Worm (Caenorhabditis elegans): ENCODE measurements around the gene F10C1.23.

F10C1.23 gene

DNA sequence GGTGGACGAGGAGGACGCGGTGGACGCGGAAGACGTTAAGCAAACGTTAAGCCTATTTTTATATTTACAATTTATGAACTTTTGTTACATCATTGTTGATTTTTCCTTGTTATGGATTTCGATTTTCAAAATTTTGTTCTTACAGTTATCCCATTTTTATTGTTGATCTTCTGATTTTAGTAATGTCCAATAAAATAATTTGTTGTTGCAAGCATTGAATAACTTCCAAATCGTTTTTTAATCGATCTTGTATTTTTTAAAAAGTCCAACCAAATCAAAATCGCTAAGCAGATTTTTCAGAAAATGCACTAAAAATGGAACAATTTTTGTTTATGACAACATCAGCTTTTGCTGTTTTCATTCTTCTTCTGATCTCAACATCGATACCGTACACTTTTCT is 40.0 kb upstream of the F10C1.23 start, which contains the start of gene zipt-3:
TSS of gene zipt-3 (plus strand) at position 301 of the 400 bp plus-strand sequence.
- TF ChIP-seq nfyb-1 (GFP tag; IDR thresholded peaks at IDR 0.05), result no peak
- no peak for TF ChIP-seq lin-26 (GFP tag; IDR thresholded peaks at IDR 0.05)
- TF ChIP-seq hlh-26 (GFP tag; conservative IDR thresholded peaks at IDR 0.05), result no peak
- no peak for TF ChIP-seq snpc-1.1 (tag; optimal IDR thresholded peaks at IDR 0.05; ENCODE audit: insufficient read depth)
- no peak for TF ChIP-seq egrh-3 (GFP tag; IDR thresholded peaks at IDR 0.05)
- TF ChIP-seq F22D6.2 (tag; optimal IDR thresholded peaks at IDR 0.05), result no peak
- TF ChIP-seq Y53F4B.3 (GFP tag; IDR thresholded peaks at IDR 0.05), result no peak
- no peak for TF ChIP-seq somi-1 (GFP tag; optimal IDR thresholded peaks at IDR 0.05)
- TF ChIP-seq dpl-1 (GFP tag; optimal IDR thresholded peaks at IDR 0.05), result no peak
- no peak for TF ChIP-seq C17E4.6 (GFP tag; IDR thresholded peaks at IDR 0.05)
- no peak for TF ChIP-seq snpc-1.3 (tag; optimal IDR thresholded peaks at IDR 0.05; ENCODE audit: insufficient read depth)
- no peak for TF ChIP-seq T26A5.8 (tag; optimal IDR thresholded peaks at IDR 0.05)
- TF ChIP-seq bed-1 (GFP tag; IDR thresholded peaks at IDR 0.05), result no peak

DNA sequence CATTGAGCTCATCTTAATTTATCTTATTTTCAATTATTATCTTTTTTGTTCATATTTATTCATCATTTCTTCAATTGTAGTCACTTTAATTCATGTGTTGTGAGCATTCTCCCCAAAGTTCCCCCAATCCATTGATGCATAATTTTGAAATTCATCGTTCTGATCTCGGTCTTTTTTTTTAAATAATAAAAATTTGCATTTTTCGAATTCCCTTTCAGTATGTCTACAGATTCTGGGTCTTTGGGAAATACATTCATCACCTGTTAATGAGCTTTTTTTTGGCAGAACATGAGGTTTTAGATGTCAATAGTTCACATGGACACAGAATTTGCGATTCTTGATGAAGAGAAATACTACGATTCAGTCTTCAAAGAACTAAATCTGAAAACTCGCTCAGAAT is 38.0 kb upstream of the F10C1.23 start, which contains the start of gene damt-1:
TSS of gene damt-1 (plus strand) at position 301 of the 400 bp plus-strand sequence.
- TF ChIP-seq mel-28 (tag; optimal IDR thresholded peaks at IDR 0.05; ENCODE audit: borderline replicate concordance), result no peak
- no peak for TF ChIP-seq egl-18 (GFP tag; IDR thresholded peaks at IDR 0.05)
- TF ChIP-seq nfyb-1 (GFP tag; IDR thresholded peaks at IDR 0.05), result no peak
- no peak for TF ChIP-seq egrh-3 (GFP tag; IDR thresholded peaks at IDR 0.05)
- no peak for TF ChIP-seq C17E4.6 (GFP tag; IDR thresholded peaks at IDR 0.05)
- TF ChIP-seq zim-3 (tag; optimal IDR thresholded peaks at IDR 0.05), result no peak
- TF ChIP-seq aptf-3 (GFP tag; IDR thresholded peaks at IDR 0.05), result no peak
- TF ChIP-seq ztf-26 (tag; optimal IDR thresholded peaks at IDR 0.05), result no peak
- TF ChIP-seq fkh-3 (tag; optimal IDR thresholded peaks at IDR 0.05), result no peak
- no peak for TF ChIP-seq him-1 (tag; optimal IDR thresholded peaks at IDR 0.05)
- TF ChIP-seq lin-26 (GFP tag; IDR thresholded peaks at IDR 0.05), result no peak
- no peak for TF ChIP-seq snpc-3.4 (tag; optimal IDR thresholded peaks at IDR 0.05)

DNA sequence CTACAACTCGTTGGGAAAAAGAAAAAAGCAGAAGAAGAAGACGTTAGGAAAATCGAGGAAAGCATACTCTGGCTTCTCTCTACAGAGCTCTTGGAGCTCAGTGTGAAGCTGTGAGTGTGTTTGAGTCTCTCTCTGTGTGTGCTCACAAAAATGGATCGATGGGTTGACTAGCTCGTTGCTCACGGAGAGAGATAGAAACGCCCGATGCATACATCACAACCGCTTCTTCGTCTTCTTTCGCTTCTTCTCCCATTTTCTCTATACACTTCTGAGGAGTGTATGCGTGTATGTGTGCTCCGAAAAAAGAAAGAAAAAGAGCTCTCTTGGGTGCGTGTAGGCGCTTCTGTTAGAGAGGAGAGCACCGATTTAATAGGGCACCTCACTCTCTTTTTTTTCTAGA is 32.7 kb upstream of the F10C1.23 start:
- TF ChIP-seq dox-1 (GFP tag; IDR thresholded peaks at IDR 0.05) (no peak), repo-1 (tag; optimal IDR thresholded peaks at IDR 0.05) (no peak), ceh-91 (GFP tag; IDR thresholded peaks at IDR 0.05) (no peak), mxl-1 (tag; optimal IDR thresholded peaks at IDR 0.05) (no peak), lin-40 (tag; optimal IDR thresholded peaks at IDR 0.05) (no peak), hmg-1.2 (GFP tag; IDR thresholded peaks at IDR 0.05) (peak; percentile 28; the same call in 1 of the 2 replicates), Y53F4B.3 (GFP tag; IDR thresholded peaks at IDR 0.05) (no peak), F39B2.1 (GFP tag; IDR thresholded peaks at IDR 0.05) (no peak), F33H1.4 (GFP tag; IDR thresholded peaks at IDR 0.05) (no peak), lin-35 (GFP tag; optimal IDR thresholded peaks at IDR 0.05) (peak in 1 of 3 experiments; percentile 36), madf-6 (GFP tag; IDR thresholded peaks at IDR 0.05) (no peak), cebp-2 (GFP tag; IDR thresholded peaks at IDR 0.05) (no peak), die-1 (tag; optimal IDR thresholded peaks at IDR 0.05) (no peak), F49E8.2 (tag; optimal IDR thresholded peaks at IDR 0.05; ENCODE audit: insufficient read depth) (no peak), hlh-26 (GFP tag; conservative IDR thresholded peaks at IDR 0.05) (no peak), aptf-3 (GFP tag; IDR thresholded peaks at IDR 0.05) (no peak), hlh-12 (tag; optimal IDR thresholded peaks at IDR 0.05) (no peak), B0035.1 (tag; optimal IDR thresholded peaks at IDR 0.05) (no peak), zim-3 (tag; optimal IDR thresholded peaks at IDR 0.05) (no peak), lin-54 (GFP tag; optimal IDR thresholded peaks at IDR 0.05) (no peak), atf-7 (tag; optimal IDR thresholded peaks at IDR 0.05) (no peak), nhr-120 (GFP tag; IDR thresholded peaks at IDR 0.05) (no peak), madf-3 (GFP tag; IDR thresholded peaks at IDR 0.05) (no peak), ceh-79 (tag; optimal IDR thresholded peaks at IDR 0.05) (no peak), ZK185.1 (tag; optimal IDR thresholded peaks at IDR 0.05; ENCODE audit: poor library complexity, severe bottlenecking) (peak; percentile 46), nhr-27 (tag; optimal IDR thresholded peaks at IDR 0.05) (no peak), F57A8.1 (GFP tag; optimal IDR thresholded peaks at IDR 0.05) (no peak), sptf-2 (GFP tag; optimal IDR thresholded peaks at IDR 0.05) (no peak), T07F8.4 (tag; optimal IDR thresholded peaks at IDR 0.05) (no peak)

All from whole organism, young adult.